Worm (Caenorhabditis elegans): ENCODE results near the gene Y76B12C.4.
A peak's percentile ranks its signal among the peaks of the same experiment; 100 is the strongest.

Gene Y76B12C.4

DNA sequence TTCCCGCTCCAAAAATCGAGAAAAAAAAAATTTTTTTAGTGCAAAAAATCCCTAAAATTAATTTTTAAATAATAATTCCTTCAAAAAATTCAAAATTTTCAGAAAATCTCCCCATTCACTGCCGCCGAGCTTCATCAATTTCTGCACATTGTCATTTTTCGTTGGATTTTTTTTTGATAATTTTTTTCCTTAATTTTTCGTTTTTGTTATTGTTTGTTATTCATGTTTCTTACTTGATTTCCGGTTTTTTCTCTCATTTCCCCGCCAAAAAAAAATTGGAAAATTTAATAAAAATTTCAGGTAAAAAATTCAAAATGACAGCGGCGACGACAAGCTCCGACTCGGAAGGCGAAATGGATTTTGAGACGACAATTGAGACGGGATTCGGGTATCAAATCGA lies 15.8 kb downstream of the Y76B12C.4 start, which contains the start of gene F52C12.6:
Gene F52C12.6 (plus strand): TSS at position 301 of the 400 bp plus-strand sequence.
- TF ChIP-seq egl-27 (tag; optimal IDR thresholded peaks at IDR 0.05) (no peak), ceh-28 (tag; optimal IDR thresholded peaks at IDR 0.05) (no peak), nhr-237 (tag; optimal IDR thresholded peaks at IDR 0.05) (no peak), fos-1 (tag; optimal IDR thresholded peaks at IDR 0.05) (no peak), elt-2 (tag; optimal IDR thresholded peaks at IDR 0.05) (no peak)

DNA sequence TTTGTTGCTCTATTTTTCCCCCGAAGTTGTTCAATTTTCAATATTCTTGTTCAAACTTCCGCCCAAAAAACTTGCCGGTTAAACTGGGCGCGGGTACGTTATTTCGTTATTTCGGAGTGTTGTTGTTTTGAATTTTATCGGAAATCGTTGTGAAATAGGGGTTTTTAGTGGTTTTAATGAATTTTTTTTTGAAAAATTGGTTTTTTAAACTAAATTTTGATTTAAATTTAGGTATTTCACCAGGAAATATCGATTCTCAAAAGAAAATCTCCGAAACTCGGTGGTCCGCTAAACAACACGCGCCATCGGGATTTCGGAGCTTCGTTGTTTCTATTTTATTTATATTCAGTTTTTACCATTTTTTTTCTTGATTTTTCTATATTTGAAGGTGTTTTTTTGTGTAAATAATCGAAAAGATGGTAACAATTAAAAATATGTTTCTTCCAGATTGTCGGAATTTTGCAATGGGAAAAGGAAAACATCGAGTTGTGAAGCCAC lies 19.0 kb downstream of the Y76B12C.4 start, which contains the start of gene F52C12.2:
Gene F52C12.2 (plus strand): TSS at position 448 of the 498 bp plus-strand sequence.
- TF ChIP-seq skn-1 (tag; optimal IDR thresholded peaks at IDR 0.05) (peak; percentile 56), fos-1 (tag; optimal IDR thresholded peaks at IDR 0.05) (no peak), nfya-1 (tag; optimal IDR thresholded peaks at IDR 0.05; ENCODE audit: insufficient read depth) (peak; percentile 55), nhr-23 (tag; optimal IDR thresholded peaks at IDR 0.05) (peak; percentile 16), ztf-11 (tag; optimal IDR thresholded peaks at IDR 0.05) (no peak), R02D3.7 (tag; optimal IDR thresholded peaks at IDR 0.05) (peak; percentile 2), elt-2 (tag; optimal IDR thresholded peaks at IDR 0.05) (peak; percentile 13), tbx-2 (tag; optimal IDR thresholded peaks at IDR 0.05) (no peak), pha-4 (tag; optimal IDR thresholded peaks at IDR 0.05) (peak; percentile 64), nhr-237 (tag; optimal IDR thresholded peaks at IDR 0.05) (no peak), elt-1 (tag; optimal IDR thresholded peaks at IDR 0.05) (no peak), lin-15B (tag; optimal IDR thresholded peaks at IDR 0.05) (peak; percentile 67), zag-1 (tag; optimal IDR thresholded peaks at IDR 0.05) (no peak), hmg-11 (tag; optimal IDR thresholded peaks at IDR 0.05) (peak; percentile 52), unc-39 (tag; optimal IDR thresholded peaks at IDR 0.05) (no peak)

DNA sequence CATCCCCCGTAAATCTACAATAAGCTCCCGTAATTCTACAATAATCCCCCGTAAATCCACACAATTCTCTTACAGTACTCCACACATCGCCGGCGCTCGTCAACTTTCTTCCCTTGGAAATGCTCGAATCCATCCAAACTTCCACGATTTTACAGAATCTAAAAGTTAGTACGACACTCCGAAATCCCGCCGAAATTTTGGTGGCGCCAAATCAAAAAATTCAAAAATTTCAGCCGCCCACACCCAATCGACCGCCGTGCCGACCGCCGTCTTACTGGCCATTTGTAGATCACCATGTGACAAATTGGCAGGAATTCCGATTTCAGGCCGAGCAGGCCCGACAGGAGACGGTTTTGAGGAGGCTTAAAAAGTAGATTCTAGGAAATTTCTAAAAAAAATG lies 19.9 kb downstream of the Y76B12C.4 start:
- TF ChIP-seq nhr-12 (tag; optimal IDR thresholded peaks at IDR 0.05) = no peak
- TF ChIP-seq hmg-11 (tag; optimal IDR thresholded peaks at IDR 0.05) = no peak
- TF ChIP-seq pqm-1 (tag; optimal IDR thresholded peaks at IDR 0.05) = no peak
- no peak for TF ChIP-seq pha-4 (tag; optimal IDR thresholded peaks at IDR 0.05)
- TF ChIP-seq egl-27 (tag; optimal IDR thresholded peaks at IDR 0.05) = no peak
- no peak for TF ChIP-seq ama-1 (optimal IDR thresholded peaks at IDR 0.05)
- no peak for TF ChIP-seq nfya-1 (tag; optimal IDR thresholded peaks at IDR 0.05; ENCODE audit: insufficient read depth)
- no peak for TF ChIP-seq sea-2 (GFP tag; optimal IDR thresholded peaks at IDR 0.05)
- TF ChIP-seq ceh-28 (tag; optimal IDR thresholded peaks at IDR 0.05) = no peak
- TF ChIP-seq nhr-25 (tag; optimal IDR thresholded peaks at IDR 0.05) = no peak
- TF ChIP-seq nhr-28 (tag; optimal IDR thresholded peaks at IDR 0.05) = no peak
- TF ChIP-seq zag-1 (tag; optimal IDR thresholded peaks at IDR 0.05) = no peak
- TF ChIP-seq unc-62 (GFP tag; optimal IDR thresholded peaks at IDR 0.05) = no peak
- TF ChIP-seq ZK546.5 (tag; optimal IDR thresholded peaks at IDR 0.05) = no peak
- no peak for TF ChIP-seq unc-39 (tag; optimal IDR thresholded peaks at IDR 0.05)
- TF ChIP-seq elt-2 (tag; optimal IDR thresholded peaks at IDR 0.05) = no peak
- no peak for TF ChIP-seq snpc-4 (tag; optimal IDR thresholded peaks at IDR 0.05)
- TF ChIP-seq R02D3.7 (tag; optimal IDR thresholded peaks at IDR 0.05) = no peak

DNA sequence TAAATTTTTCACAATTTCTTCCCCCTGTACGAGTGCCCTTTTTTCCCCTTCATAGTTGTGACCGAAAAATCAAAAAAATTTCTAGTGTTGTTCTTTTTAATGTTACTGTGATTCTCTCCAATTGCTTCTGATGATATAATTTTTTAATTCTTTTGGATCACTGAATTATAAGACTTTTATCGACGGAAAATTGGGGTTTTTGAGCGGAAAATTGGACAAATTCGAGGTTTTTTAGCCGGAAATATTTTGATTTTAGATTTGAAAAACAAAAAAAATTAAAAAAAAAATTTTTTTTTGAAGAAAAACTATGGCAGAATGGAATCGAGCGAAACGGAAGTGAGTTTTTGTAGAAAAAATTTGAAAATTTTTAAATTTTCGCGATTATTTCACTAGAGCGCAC lies 24.3 kb downstream of the Y76B12C.4 start, which contains the start of gene tsen-54:
Gene tsen-54 (plus strand): TSS at position 301 of the 400 bp plus-strand sequence.
- no peak for TF ChIP-seq nfya-1 (tag; optimal IDR thresholded peaks at IDR 0.05; ENCODE audit: insufficient read depth)
- no peak for TF ChIP-seq mdl-1 (tag; optimal IDR thresholded peaks at IDR 0.05)
- TF ChIP-seq elt-2 (tag; optimal IDR thresholded peaks at IDR 0.05) = no peak
- TF ChIP-seq ceh-16 (tag; optimal IDR thresholded peaks at IDR 0.05) = no peak
- TF ChIP-seq mml-1 (tag; optimal IDR thresholded peaks at IDR 0.05) = no peak
- no peak for TF ChIP-seq nhr-43 (tag; optimal IDR thresholded peaks at IDR 0.05; ENCODE audit: poor library complexity, severe bottlenecking)
- no peak for TF ChIP-seq nhr-11 (tag; optimal IDR thresholded peaks at IDR 0.05)

DNA sequence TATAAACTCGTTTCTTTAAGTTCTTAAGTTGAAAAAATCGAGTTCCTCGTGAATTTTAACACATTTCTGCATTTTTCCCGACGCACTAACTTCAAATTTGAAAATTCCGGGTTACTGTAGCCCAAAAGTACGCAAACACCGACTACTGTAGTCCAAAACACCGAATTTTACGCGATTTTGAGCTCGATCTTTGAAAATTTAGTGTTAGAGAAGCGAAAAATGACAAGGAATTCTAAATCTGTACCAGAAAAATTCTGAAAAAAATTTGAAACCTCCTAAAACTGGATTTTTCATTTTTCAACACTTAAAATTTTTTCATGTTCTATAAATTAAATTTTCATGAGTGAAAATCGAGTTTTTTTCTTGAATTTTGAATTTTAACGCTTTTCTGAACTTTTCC lies 27.0 kb downstream of the Y76B12C.4 start:
- TF ChIP-seq daf-12 (tag; optimal IDR thresholded peaks at IDR 0.05) (no peak), ZK546.5 (tag; optimal IDR thresholded peaks at IDR 0.05) (no peak), egl-5 (tag; optimal IDR thresholded peaks at IDR 0.05) (no peak), nhr-67 (tag; optimal IDR thresholded peaks at IDR 0.05) (no peak), ama-1 (optimal IDR thresholded peaks at IDR 0.05) (no peak), R02D3.7 (tag; optimal IDR thresholded peaks at IDR 0.05) (no peak), lin-15B (tag; optimal IDR thresholded peaks at IDR 0.05) (no peak), sea-2 (GFP tag; optimal IDR thresholded peaks at IDR 0.05) (no peak)

Measured in whole organism, L3 larva.